Worm (Caenorhabditis elegans) whole organism, midembryonic: ENCODE results near the gene F09E10.7.

ENCODE experiments used
- T22C8.4 ChIP-seq: fragments of 200-800 bp; sonication (Bioruptor generic); IDR thresholded peaks from 2 replicates; pipeline ENCODE4 v1.3.6; 2022; ENCODE audit warnings: missing genetic modification characterization, missing compliant biosample characterization
- cog-1 ChIP-seq: sonication (generic microtip); optimal IDR thresholded peaks from 2 replicates; lab custom pipeline; 2016; ENCODE audit warnings: missing genetic modification characterization, missing compliant biosample characterization
- flt-1 ChIP-seq: fragments of 200-800 bp; sonication (Bioruptor generic); IDR thresholded peaks from 2 replicates; pipeline ENCODE4 v1.3.6; 2022; ENCODE audit warnings: missing genetic modification characterization, missing compliant biosample characterization
- klf-2 ChIP-seq: fragments of 200-800 bp; sonication (Bioruptor generic); conservative IDR thresholded peaks from 2 replicates; pipeline ENCODE4 v1.3.6; 2022; ENCODE audit warnings: missing genetic modification reagents, missing genetic modification characterization, missing compliant biosample characterization
- med-1 ChIP-seq: sonication (generic microtip); optimal IDR thresholded peaks from 2 replicates; lab custom pipeline; 2017; ENCODE audit warnings: missing genetic modification characterization, mild to moderate bottlenecking, missing compliant biosample characterization, antibody characterized with exemption, missing genetic modification reagents; ENCODE audit not compliant: insufficient read depth
- ref-1 ChIP-seq: fragments of 200-800 bp; sonication (Bioruptor generic); conservative IDR thresholded peaks from 2 replicates; pipeline ENCODE4 v1.3.6; 2022; ENCODE audit warnings: missing genetic modification reagents, missing genetic modification characterization, missing compliant biosample characterization
- tab-1 ChIP-seq: fragments of 200-800 bp; sonication (Bioruptor generic); IDR thresholded peaks from 2 replicates; pipeline ENCODE4 v1.3.6; 2022; ENCODE audit warnings: missing genetic modification characterization, missing compliant biosample characterization
- ztf-23 ChIP-seq: fragments of 200-800 bp; sonication (Bioruptor generic); IDR thresholded peaks from 2 replicates; pipeline ENCODE4 v1.3.6; 2022; ENCODE audit warnings: missing genetic modification reagents, missing genetic modification characterization, missing compliant biosample characterization
- ztf-29 ChIP-seq: fragments of 200-800 bp; sonication (Bioruptor generic); IDR thresholded peaks from 2 replicates; pipeline ENCODE4 v1.3.6; 2022; ENCODE audit warnings: missing genetic modification reagents, missing genetic modification characterization, missing compliant biosample characterization

Gene F09E10.7

DNA sequence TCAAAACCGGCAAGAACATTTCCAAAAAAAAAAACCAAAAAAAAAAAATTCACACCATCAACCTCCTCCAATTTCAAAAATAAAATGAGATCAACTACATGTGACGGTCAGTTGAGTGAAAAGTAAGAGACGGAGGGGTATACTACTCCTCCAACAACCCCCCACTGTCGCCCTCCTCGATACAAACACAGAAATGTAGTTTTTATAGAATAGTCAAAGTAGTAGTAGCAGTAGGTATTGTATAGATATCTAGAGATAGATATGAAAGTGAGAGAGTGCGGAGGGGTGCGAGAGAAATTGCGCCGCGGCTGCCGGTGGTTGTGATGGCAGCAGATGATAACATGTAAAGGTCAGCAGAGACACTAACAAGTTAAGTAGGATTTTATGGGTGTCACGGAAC lies 25.7 kb upstream of the F09E10.7 start:
- TF ChIP-seq ref-1 (GFP tag; lab: Robert Waterston, UW) (no peak), med-1 (GFP tag; lab: Kevin White, UChicago) (no peak), cog-1 (no peak), klf-2 (GFP tag; lab: Robert Waterston, UW) (no peak), flt-1 (no peak), ztf-23 (GFP tag; lab: Robert Waterston, UW) (no peak), ztf-29 (GFP tag; lab: Robert Waterston, UW) (no peak), T22C8.4 (GFP tag; lab: Robert Waterston, UW) (no peak), tab-1 (GFP tag; lab: Robert Waterston, UW) (no peak)

DNA sequence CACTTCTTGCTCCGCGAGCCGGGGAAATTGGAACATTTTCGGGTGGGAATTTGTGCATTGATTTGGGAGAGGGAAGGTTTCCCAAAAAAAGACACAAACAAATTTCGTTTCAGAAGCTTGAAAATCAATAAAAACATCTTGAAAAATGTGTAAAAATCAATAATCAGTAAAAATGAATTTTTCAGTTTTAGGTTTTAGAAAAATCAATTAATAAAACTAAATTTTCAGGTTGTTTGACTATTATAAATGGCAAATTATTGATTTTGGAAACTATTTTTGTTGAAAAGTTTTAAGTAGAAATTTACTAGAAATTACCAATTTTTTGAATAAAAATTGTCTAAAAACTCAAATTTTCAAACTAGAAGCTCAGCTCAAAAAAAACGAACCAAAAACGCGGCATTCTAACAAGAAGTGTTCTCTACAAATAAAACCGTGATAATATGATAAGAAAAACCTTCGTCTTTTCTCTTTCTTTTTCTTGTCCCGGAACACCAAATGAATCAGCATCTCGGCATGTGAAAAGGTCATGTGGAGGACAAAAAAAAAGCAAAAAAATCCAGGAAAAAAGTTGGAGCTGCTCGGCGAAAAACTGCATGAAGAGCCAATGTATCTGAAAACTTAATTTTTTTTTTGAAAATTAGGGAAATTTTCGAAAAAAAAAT lies 24.0 kb upstream of the F09E10.7 start:
- TF ChIP-seq klf-2 (GFP tag; lab: Robert Waterston, UW): no peak
- TF ChIP-seq cog-1: no peak
- TF ChIP-seq flt-1: no peak
- no peak for TF ChIP-seq tab-1 (GFP tag; lab: Robert Waterston, UW)
- no peak for TF ChIP-seq ref-1 (GFP tag; lab: Robert Waterston, UW)
- 0 out of 2 replicates have a peak, but pooled peaks have one; percentile 32 for TF ChIP-seq T22C8.4 (GFP tag; lab: Robert Waterston, UW)

DNA sequence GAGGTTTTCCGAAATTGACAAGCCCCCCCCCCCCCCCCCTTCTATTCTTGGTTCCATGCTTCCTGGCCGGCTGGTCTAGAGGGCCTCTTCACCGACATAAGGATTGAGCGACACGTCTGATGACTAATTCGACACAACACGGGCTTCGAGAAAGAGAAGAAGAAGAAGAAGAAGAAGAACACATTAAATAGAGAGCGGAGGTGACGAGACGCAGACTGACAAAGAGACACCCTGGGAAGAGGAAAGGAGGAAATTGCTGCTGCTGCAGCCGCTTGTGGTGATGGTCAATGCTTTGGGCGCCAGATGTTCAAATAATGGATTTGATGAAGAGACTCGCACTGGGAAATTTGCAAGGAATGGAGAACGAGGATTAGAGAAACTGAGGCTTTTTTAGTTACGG lies 22.9 kb upstream of the F09E10.7 start:
- TF ChIP-seq flt-1 (0 out of 2 replicates have a peak, but pooled peaks have one; percentile 47), ref-1 (GFP tag; lab: Robert Waterston, UW) (no peak), cog-1 (peak; percentile 55)

DNA sequence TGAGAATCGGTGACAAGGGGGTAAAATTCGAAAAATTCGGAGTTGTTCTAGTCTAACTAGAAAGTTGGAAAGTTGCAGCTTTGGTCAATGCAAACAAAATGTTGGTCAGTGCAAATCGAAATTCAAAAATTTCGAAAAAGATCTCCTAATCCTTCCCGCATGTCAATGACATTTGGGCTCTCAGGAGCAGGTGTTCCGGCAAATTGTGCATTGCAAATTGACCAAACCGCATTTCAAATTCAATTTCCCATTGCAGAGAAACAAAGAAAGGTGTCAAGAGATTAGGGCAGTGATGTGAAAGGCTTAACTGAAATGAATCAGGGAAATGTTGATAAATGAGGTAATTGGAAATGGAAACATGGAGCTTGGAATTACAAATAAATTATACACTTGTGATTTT lies 21.6 kb upstream of the F09E10.7 start:
- no peak for TF ChIP-seq cog-1
- TF ChIP-seq ztf-29 (GFP tag; lab: Robert Waterston, UW): no peak

DNA sequence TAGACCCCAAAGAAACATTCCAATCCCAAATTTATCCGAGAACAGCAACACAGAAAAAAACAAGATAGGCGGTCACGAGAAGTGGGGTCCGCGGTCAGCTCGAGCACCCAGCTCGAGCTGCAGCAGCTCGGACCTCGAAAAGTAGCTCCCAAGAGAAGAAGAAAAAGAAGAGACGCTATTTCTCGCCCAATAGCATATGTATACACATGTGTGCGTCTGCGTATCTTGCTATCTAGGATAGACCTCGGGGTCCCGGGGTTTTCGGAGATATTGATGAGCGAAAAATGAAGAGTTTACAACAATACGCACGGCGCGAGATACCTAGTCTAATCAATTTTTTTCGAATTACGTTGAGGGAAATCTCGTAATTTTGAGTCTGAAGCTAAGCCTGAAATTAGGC lies 20.4 kb upstream of the F09E10.7 start:
- TF ChIP-seq T22C8.4 (GFP tag; lab: Robert Waterston, UW) (no peak), ztf-29 (GFP tag; lab: Robert Waterston, UW) (no peak)

DNA sequence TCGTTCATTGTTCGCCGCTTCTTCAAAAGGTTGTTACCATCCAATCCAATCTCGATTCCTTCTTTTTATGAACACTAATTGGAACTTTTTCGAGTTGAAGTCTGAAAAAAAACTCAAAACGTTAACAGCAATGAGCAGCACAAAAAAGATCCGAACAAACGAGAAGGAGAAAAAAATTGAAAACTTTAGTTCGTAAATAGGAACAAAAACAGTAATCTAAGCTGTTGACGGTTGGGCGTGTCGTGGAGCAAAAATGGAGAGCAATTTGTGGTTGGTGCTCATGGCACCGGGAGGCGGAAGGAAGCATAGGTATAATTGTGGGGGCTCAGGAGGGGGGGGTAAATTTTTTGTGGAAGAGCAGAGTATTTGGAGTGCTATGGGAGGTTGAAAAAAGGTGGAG lies 19.7 kb upstream of the F09E10.7 start, which contains the start of gene toca-1:
TSS of gene toca-1 (minus strand) at position 101 of the 400 bp plus-strand sequence.
- TF ChIP-seq tab-1 (GFP tag; lab: Robert Waterston, UW): no peak
- TF ChIP-seq klf-2 (GFP tag; lab: Robert Waterston, UW): no peak
- no peak for TF ChIP-seq cog-1
- no peak for TF ChIP-seq ref-1 (GFP tag; lab: Robert Waterston, UW)
- no peak for TF ChIP-seq med-1 (GFP tag; lab: Kevin White, UChicago)

DNA sequence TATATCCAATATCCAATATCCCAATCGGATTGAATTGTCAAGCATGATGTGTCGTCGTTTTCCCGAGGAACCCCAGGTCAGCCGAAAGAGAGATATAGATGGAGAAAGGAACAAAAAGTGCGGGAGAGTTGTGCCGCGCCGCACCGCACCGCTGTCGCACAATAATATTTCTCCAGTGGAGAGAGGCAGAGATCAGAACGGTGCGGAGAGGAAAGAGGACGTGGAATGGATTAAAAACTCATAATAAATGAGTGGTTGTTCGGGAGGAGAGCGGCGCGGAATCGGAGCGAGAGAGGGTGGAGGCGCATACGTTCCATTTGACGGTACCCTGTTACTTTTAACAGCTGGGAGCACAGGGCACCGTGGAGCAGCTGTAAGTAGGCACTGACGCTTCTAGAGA lies 15.9 kb upstream of the F09E10.7 start:
- TF ChIP-seq ztf-29 (GFP tag; lab: Robert Waterston, UW) (no peak), tab-1 (GFP tag; lab: Robert Waterston, UW) (no peak), flt-1 (0 out of 2 replicates have a peak, but pooled peaks have one; percentile 45), med-1 (GFP tag; lab: Kevin White, UChicago) (no peak), cog-1 (no peak)

DNA sequence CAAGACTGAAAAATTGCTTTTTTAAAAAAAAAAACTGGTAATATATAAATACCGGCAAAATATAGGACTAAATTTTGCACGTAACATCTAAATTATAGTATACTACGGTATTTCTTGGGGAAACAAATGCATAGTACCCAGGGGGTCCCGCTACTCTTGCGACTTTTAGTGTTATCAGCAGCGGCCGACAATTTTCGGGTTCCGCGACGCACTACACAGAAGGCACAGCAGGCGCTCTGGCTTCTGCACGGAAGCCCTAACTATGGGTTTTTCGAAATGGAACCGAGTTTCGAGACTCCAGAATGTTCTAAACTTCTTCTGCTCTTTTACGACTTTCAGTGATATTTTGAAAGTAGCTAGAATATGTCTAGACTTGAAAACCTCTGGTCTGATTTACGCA lies 14.9 kb upstream of the F09E10.7 start:
- TF ChIP-seq ztf-29 (GFP tag; lab: Robert Waterston, UW): no peak
- TF ChIP-seq med-1 (GFP tag; lab: Kevin White, UChicago): no peak
- TF ChIP-seq cog-1: no peak
- TF ChIP-seq ztf-23 (GFP tag; lab: Robert Waterston, UW): no peak
- no peak for TF ChIP-seq T22C8.4 (GFP tag; lab: Robert Waterston, UW)
- no peak for TF ChIP-seq tab-1 (GFP tag; lab: Robert Waterston, UW)
- no peak for TF ChIP-seq klf-2 (GFP tag; lab: Robert Waterston, UW)
- no peak for TF ChIP-seq flt-1
- no peak for TF ChIP-seq ref-1 (GFP tag; lab: Robert Waterston, UW)

DNA sequence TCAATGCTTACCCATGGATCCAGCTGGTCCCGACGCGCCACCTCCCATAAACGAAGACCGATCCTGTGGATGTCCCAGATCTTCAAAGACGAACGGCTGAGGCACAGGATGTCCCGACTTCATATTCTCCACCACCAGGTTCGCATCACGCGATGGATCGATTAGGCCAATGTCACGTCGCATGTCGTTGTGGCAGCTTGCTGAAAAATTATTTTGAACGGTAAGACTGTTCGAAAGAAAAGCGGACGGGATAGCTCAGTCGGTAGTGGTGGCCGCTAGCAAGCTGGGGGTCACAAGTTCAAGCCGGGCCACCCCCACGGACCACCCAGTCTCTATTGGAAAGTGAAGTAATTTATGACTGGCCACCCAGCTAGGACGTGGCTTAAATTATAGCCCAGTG lies 11.5 kb upstream of the F09E10.7 start:
- TF ChIP-seq tab-1 (GFP tag; lab: Robert Waterston, UW): no peak
- TF ChIP-seq ref-1 (GFP tag; lab: Robert Waterston, UW): no peak
- no peak for TF ChIP-seq cog-1
- TF ChIP-seq med-1 (GFP tag; lab: Kevin White, UChicago): no peak
- TF ChIP-seq flt-1: no peak
- TF ChIP-seq T22C8.4 (GFP tag; lab: Robert Waterston, UW): no peak
- TF ChIP-seq ztf-23 (GFP tag; lab: Robert Waterston, UW): no peak
- no peak for TF ChIP-seq ztf-29 (GFP tag; lab: Robert Waterston, UW)
- TF ChIP-seq klf-2 (GFP tag; lab: Robert Waterston, UW): no peak

DNA sequence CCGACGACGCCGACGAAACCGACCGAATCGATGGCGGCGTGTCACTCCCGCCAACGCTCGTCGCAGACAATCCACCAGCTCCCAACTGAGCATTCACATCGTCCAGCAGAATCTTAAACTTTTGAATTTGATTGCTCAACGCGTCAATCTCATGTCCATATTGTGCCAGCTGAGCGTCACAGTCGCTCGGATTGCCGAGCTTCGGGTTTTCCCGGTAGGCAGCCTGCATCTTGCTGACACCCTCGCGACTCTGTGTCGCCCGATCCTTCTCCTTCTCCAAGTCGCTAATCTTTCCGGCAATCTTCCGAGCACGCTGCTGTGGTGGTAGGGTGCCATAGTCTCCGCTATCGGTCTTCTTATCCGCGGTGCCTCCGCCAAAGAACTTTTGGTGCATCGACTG lies 10.7 kb upstream of the F09E10.7 start:
- no peak for TF ChIP-seq ztf-29 (GFP tag; lab: Robert Waterston, UW)
- no peak for TF ChIP-seq T22C8.4 (GFP tag; lab: Robert Waterston, UW)
- no peak for TF ChIP-seq klf-2 (GFP tag; lab: Robert Waterston, UW)
- TF ChIP-seq med-1 (GFP tag; lab: Kevin White, UChicago): no peak
- TF ChIP-seq ref-1 (GFP tag; lab: Robert Waterston, UW): no peak
- TF ChIP-seq ztf-23 (GFP tag; lab: Robert Waterston, UW): no peak
